Fruit fly (Drosophila melanogaster) whole organism, embryonic: ENCODE results near the gene CG17549.

Source experiments
- B-H1 ChIP-seq: fragments of 200-800 bp; sonication (Bioruptor generic); IDR thresholded peaks from 3 replicates; pipeline ENCODE4 v1.3.6; 2022; ENCODE audit warnings: missing biosample characterization, missing genetic modification characterization
- BEAF-32 ChIP-seq: fragments of 200-800 bp; sonication (Bioruptor generic); optimal IDR thresholded peaks from 3 replicates; lab custom pipeline; 2017; ENCODE audit warnings: missing biosample characterization, missing genetic modification characterization, mild to moderate bottlenecking, moderate library complexity, missing genetic modification reagents
- CG10431 ChIP-seq: fragments of 200-800 bp; sonication (Bioruptor generic); optimal IDR thresholded peaks from 3 replicates; lab custom pipeline; 2018; ENCODE audit warnings: missing biosample characterization, mild to moderate bottlenecking, missing genetic modification characterization
- CG12104 ChIP-seq: fragments of 200-800 bp; sonication (Bioruptor generic); optimal IDR thresholded peaks from 3 replicates; lab custom pipeline; 2016; ENCODE audit warnings: missing biosample characterization, missing genetic modification characterization
- CG14710 ChIP-seq: fragments of 200-800 bp; sonication (Bioruptor generic); optimal IDR thresholded peaks from 3 replicates; lab custom pipeline; 2019; ENCODE audit warnings: missing biosample characterization, mild to moderate bottlenecking, missing genetic modification characterization, moderate library complexity
- CG15073 ChIP-seq: fragments of 200-800 bp; sonication (Bioruptor generic); optimal IDR thresholded peaks from 2 replicates; lab custom pipeline; 2016; ENCODE audit warnings: missing biosample characterization, missing genetic modification characterization
- CG16813 ChIP-seq: fragments of 200-800 bp; sonication (Bioruptor generic); IDR thresholded peaks from 3 replicates; pipeline ENCODE4 v1.3.6; 2022; ENCODE audit warnings: missing biosample characterization, missing genetic modification characterization; ENCODE audit not compliant: partially characterized antibody
- CG16863 ChIP-seq: fragments of 200-800 bp; sonication (Bioruptor generic); optimal IDR thresholded peaks from 3 replicates; lab custom pipeline; 2016; ENCODE audit warnings: missing biosample characterization, missing genetic modification characterization
- CG17385 ChIP-seq: fragments of 200-800 bp; sonication (Bioruptor generic); optimal IDR thresholded peaks from 3 replicates; lab custom pipeline; 2018; ENCODE audit warnings: missing biosample characterization, mild to moderate bottlenecking, missing genetic modification characterization
- CG1792 ChIP-seq: fragments of 200-800 bp; sonication (Bioruptor generic); optimal IDR thresholded peaks from 2 replicates; lab custom pipeline; 2016; ENCODE audit warnings: missing biosample characterization, missing genetic modification characterization
- CG18262 ChIP-seq: fragments of 200-800 bp; optimal IDR thresholded peaks from 3 replicates; lab custom pipeline; 2019; ENCODE audit warnings: missing biosample characterization, mild to moderate bottlenecking, missing genetic modification characterization, moderate library complexity
- CG18476 ChIP-seq: fragments of 200-800 bp; sonication (Bioruptor generic); optimal IDR thresholded peaks from 2 replicates; lab custom pipeline; 2016; ENCODE audit warnings: missing biosample characterization, mild to moderate bottlenecking, missing genetic modification characterization
- CG32532 ChIP-seq: fragments of 200-800 bp; sonication (Bioruptor generic); IDR thresholded peaks from 2 replicates; pipeline ENCODE4 v1.3.6; 2022; ENCODE audit warnings: missing biosample characterization, missing genetic modification characterization
- CG34422 ChIP-seq: fragments of 200-800 bp; sonication (Bioruptor generic); IDR thresholded peaks from 3 replicates; pipeline ENCODE4 v1.3.6; 2022; ENCODE audit warnings: missing biosample characterization, missing genetic modification characterization
- CG3995 ChIP-seq: fragments of 200-800 bp; sonication (Bioruptor generic); optimal IDR thresholded peaks from 3 replicates; lab custom pipeline; 2016; ENCODE audit warnings: missing biosample characterization, missing genetic modification characterization
- CG4328 ChIP-seq: fragments of 200-800 bp; sonication (Bioruptor generic); optimal IDR thresholded peaks from 3 replicates; lab custom pipeline; 2017; ENCODE audit warnings: missing biosample characterization, missing genetic modification reagents, missing genetic modification characterization
- CG6272 ChIP-seq: fragments of 200-800 bp; sonication (Bioruptor generic); IDR thresholded peaks from 2 replicates; pipeline ENCODE4 v1.3.6; 2022; ENCODE audit warnings: missing biosample characterization, missing genetic modification characterization
- CG7372 ChIP-seq: fragments of 200-800 bp; sonication (Bioruptor generic); IDR thresholded peaks from 2 replicates; pipeline ENCODE4 v1.3.6; 2022; ENCODE audit warnings: missing biosample characterization, missing genetic modification characterization
- CG7786 ChIP-seq: fragments of 200-800 bp; sonication (Bioruptor generic); optimal IDR thresholded peaks from 2 replicates; lab custom pipeline; 2016; ENCODE audit warnings: missing biosample characterization, missing genetic modification characterization
- CG8290 ChIP-seq, 3 experiments: fragments of 200-800 bp; sonication (Bioruptor generic); optimal IDR thresholded peaks; 2 replicates each; lab custom pipeline; 2016 to 2019; ENCODE audit warnings: missing biosample characterization in 3 of 3, missing genetic modification characterization in 3 of 3, mild to moderate bottlenecking in 2 of 3, moderate library complexity in 1 of 3
- CG9609 ChIP-seq: fragments of 200-800 bp; sonication (Bioruptor generic); optimal IDR thresholded peaks from 3 replicates; lab custom pipeline; 2016; ENCODE audit warnings: missing biosample characterization, missing genetic modification characterization
- CrebB ChIP-seq: fragments of 200-800 bp; sonication (Bioruptor generic); optimal IDR thresholded peaks from 3 replicates; lab custom pipeline; 2018; ENCODE audit warnings: missing biosample characterization, mild to moderate bottlenecking, missing genetic modification characterization
- D19A ChIP-seq: fragments of 200-800 bp; optimal IDR thresholded peaks from 3 replicates; lab custom pipeline; 2019; ENCODE audit warnings: missing biosample characterization, mild to moderate bottlenecking, missing genetic modification characterization, moderate library complexity
- Dbx ChIP-seq: fragments of 200-800 bp; sonication (Bioruptor generic); IDR thresholded peaks from 3 replicates; pipeline ENCODE4 v1.3.6; 2022; ENCODE audit warnings: missing biosample characterization, missing genetic modification characterization
- Deaf1 ChIP-seq: fragments of 200-800 bp; optimal IDR thresholded peaks from 3 replicates; lab custom pipeline; 2019; ENCODE audit warnings: missing biosample characterization, mild to moderate bottlenecking, missing genetic modification characterization, moderate library complexity
- ERR ChIP-seq: fragments of 200-800 bp; sonication (Bioruptor generic); optimal IDR thresholded peaks from 2 replicates; lab custom pipeline; 2016; ENCODE audit warnings: missing biosample characterization, missing genetic modification characterization
- Gug ChIP-seq: fragments of 200-800 bp; sonication (Bioruptor generic); IDR thresholded peaks from 4 replicates; pipeline ENCODE4 v1.3.6; 2022; ENCODE audit warnings: missing biosample characterization, missing genetic modification characterization
- HmgD ChIP-seq: fragments of 200-800 bp; sonication (Bioruptor generic); optimal IDR thresholded peaks from 3 replicates; lab custom pipeline; 2016; ENCODE audit warnings: missing biosample characterization, missing genetic modification characterization
- Kr ChIP-seq: fragments of 200-800 bp; sonication (Bioruptor generic); optimal IDR thresholded peaks from 2 replicates; lab custom pipeline; 2017; ENCODE audit warnings: missing biosample characterization, mild to moderate bottlenecking, missing genetic modification characterization
- Lhr ChIP-seq: fragments of 200-800 bp; sonication (Bioruptor generic); optimal IDR thresholded peaks from 3 replicates; lab custom pipeline; 2017; ENCODE audit warnings: mild to moderate bottlenecking, missing biosample characterization, missing genetic modification reagents, missing genetic modification characterization
- Lim3 ChIP-seq: fragments of 200-800 bp; sonication (Bioruptor generic); IDR thresholded peaks from 2 replicates; pipeline ENCODE4 v1.3.6; 2022; ENCODE audit warnings: missing biosample characterization, missing genetic modification characterization
- Med ChIP-seq: fragments of 200-800 bp; sonication (Bioruptor generic); peaks from one replicate; lab custom pipeline; 2016; ENCODE audit warnings: missing biosample characterization, missing genetic modification characterization, mild to moderate bottlenecking, inconsistent platforms, moderate library complexity
- Nf-YB ChIP-seq: fragments of 200-800 bp; sonication (Bioruptor generic); optimal IDR thresholded peaks from 3 replicates; lab custom pipeline; 2019; ENCODE audit warnings: missing biosample characterization, mild to moderate bottlenecking, missing genetic modification characterization, moderate library complexity
- Usf ChIP-seq: fragments of 200-800 bp; sonication (Bioruptor generic); optimal IDR thresholded peaks from 2 replicates; lab custom pipeline; 2017; ENCODE audit warnings: missing genotype, missing biosample characterization, missing genetic modification characterization
- Xrp1 ChIP-seq: fragments of 200-800 bp; sonication (Bioruptor generic); IDR thresholded peaks from 2 replicates; pipeline ENCODE4 v1.3.6; 2022; ENCODE audit warnings: missing biosample characterization, missing genetic modification characterization
- aop ChIP-seq: fragments of 200-800 bp; sonication (Bioruptor generic); IDR thresholded peaks from 2 replicates; pipeline ENCODE4 v1.3.6; 2022; ENCODE audit warnings: missing biosample characterization, missing genetic modification characterization
- ap ChIP-seq: fragments of 200-800 bp; sonication (Bioruptor generic); IDR thresholded peaks from 2 replicates; pipeline ENCODE4 v1.3.6; 2022; ENCODE audit warnings: missing biosample characterization, missing genetic modification characterization
- dysf ChIP-seq: fragments of 200-800 bp; sonication (Bioruptor generic); IDR thresholded peaks from 3 replicates; pipeline ENCODE4 v1.3.6; 2022; ENCODE audit warnings: missing biosample characterization, missing genetic modification characterization
- gce ChIP-seq: fragments of 200-800 bp; sonication (Bioruptor generic); IDR thresholded peaks from 3 replicates; pipeline ENCODE4 v1.3.6; 2022; ENCODE audit warnings: missing biosample characterization, missing genetic modification characterization
- grau ChIP-seq: fragments of 200-800 bp; optimal IDR thresholded peaks from 3 replicates; lab custom pipeline; 2019; ENCODE audit warnings: missing biosample characterization, mild to moderate bottlenecking, missing genetic modification characterization, moderate library complexity
- her ChIP-seq: fragments of 200-800 bp; sonication (Bioruptor generic); optimal IDR thresholded peaks from 2 replicates; lab custom pipeline; 2016; ENCODE audit warnings: missing biosample characterization, missing genetic modification characterization
- ind ChIP-seq: fragments of 200-800 bp; sonication (Bioruptor generic); optimal IDR thresholded peaks from 3 replicates; lab custom pipeline; 2016; ENCODE audit warnings: missing biosample characterization, missing genetic modification characterization
- mld ChIP-seq: fragments of 200-800 bp; sonication (Bioruptor generic); IDR thresholded peaks from 3 replicates; pipeline ENCODE4 v1.3.6; 2022; ENCODE audit warnings: missing biosample characterization, missing genetic modification characterization; ENCODE audit not compliant: partially characterized antibody
- p53 ChIP-seq: fragments of 200-800 bp; sonication (Bioruptor generic); optimal IDR thresholded peaks from 2 replicates; lab custom pipeline; 2016; ENCODE audit warnings: missing biosample characterization, missing genetic modification characterization
- pan ChIP-seq, 4 experiments: fragments of >200 bp in 3 of 4; fragments of 200-800 bp in 1 of 4; sonication (Bioruptor generic) in 1 of 4; optimal IDR thresholded peaks in 3 of 4; IDR thresholded peaks in 1 of 4; 2 replicates each; pipeline versions ENCODE4 v1.3.6 to Lab custom; 2017 to 2022; ENCODE audit warnings: missing biosample characterization in 2 of 4, missing genetic modification characterization in 2 of 4, mixed read lengths in 1 of 4
- ranshi ChIP-seq: fragments of 200-800 bp; sonication (Bioruptor generic); IDR thresholded peaks from 2 replicates; pipeline ENCODE4 v1.3.6; 2022; ENCODE audit warnings: missing biosample characterization, missing genetic modification characterization
- sim ChIP-seq: fragments of 200-800 bp; sonication (Bioruptor generic); IDR thresholded peaks from 2 replicates; pipeline ENCODE4 v1.3.6; 2022; ENCODE audit warnings: missing biosample characterization, missing genetic modification characterization
- sug ChIP-seq: fragments of 200-800 bp; optimal IDR thresholded peaks from 2 replicates; lab custom pipeline; 2019; ENCODE audit warnings: missing biosample characterization, mild to moderate bottlenecking, missing genetic modification characterization, moderate library complexity
- tgo ChIP-seq: fragments of 200-800 bp; sonication (Bioruptor generic); IDR thresholded peaks from 3 replicates; pipeline ENCODE4 v1.3.6; 2022; ENCODE audit warnings: missing biosample characterization, missing genetic modification characterization
- usp ChIP-seq: fragments of >200 bp; optimal IDR thresholded peaks from 2 replicates; lab custom pipeline; 2017; ENCODE audit warnings: missing biosample characterization, missing genetic modification characterization
- vnd ChIP-seq: fragments of 200-800 bp; sonication (Bioruptor generic); IDR thresholded peaks from 3 replicates; pipeline ENCODE4 v1.3.6; 2022; ENCODE audit warnings: missing biosample characterization, missing genetic modification characterization; ENCODE audit not compliant: partially characterized antibody

The CG17549 gene

DNA sequence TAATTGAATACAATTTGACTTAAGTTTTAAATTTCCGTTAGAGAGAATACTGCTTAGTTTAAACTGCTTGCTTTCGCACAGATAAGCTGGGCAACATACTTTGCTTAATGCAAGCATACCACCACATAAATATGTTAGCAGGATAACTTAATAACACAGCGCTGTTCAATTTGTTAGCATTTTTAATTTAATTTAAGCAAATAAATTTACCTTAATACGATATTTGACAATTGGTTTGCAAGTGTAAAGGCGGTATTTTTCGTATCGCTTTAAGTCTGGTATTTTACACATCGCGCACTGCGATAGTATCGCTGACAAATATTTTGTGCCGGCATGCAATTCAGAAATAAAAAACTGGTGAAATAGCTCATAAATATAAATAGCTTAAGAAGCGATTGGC, 40.5 kb upstream of the CG17549 start, which contains the start of gene RtcB:
TSS of gene RtcB (plus strand) at position 301 of the 400 bp plus-strand sequence.
- TF ChIP-seq CG7372 (GFP tag; lab: Robert Waterston, UW) (no peak), Dbx (GFP tag; lab: Robert Waterston, UW) (0 out of 3 replicates have a peak, but pooled peaks have one; percentile 33), ap (no peak), ranshi (GFP tag; lab: Robert Waterston, UW) (no peak), Kr (no peak), dysf (no peak), vnd (GFP tag; lab: Robert Waterston, UW) (peak; percentile 97), CG16813 (GFP tag; lab: Robert Waterston, UW) (peak; percentile 98), CG7786 (GFP tag; lab: Kevin White, UChicago) (no peak), grau (tag; lab: Kevin White, UChicago) (peak; percentile 9), CG8290 (GFP tag; optimal IDR thresholded peaks at IDR 0.05; lab: Kevin White, UChicago) (peak; percentile 8), CG8290 (tag; optimal IDR thresholded peaks at IDR 0.05; lab: Kevin White, UChicago) (peak in 1 of 2 experiments; percentile 31), HmgD (peak; percentile 51), pan (optimal IDR thresholded peaks at IDR 0.05; lab: Kevin White, UChicago) (no peak), pan (GFP tag; optimal IDR thresholded peaks at IDR 0.05 in 1 of 2, IDR thresholded peaks at IDR 0.05 in 1 of 2) (no peak), CG34422 (GFP tag; lab: Robert Waterston, UW) (peak; percentile 17; the same call in 1 of the 3 replicates), tgo (GFP tag; lab: Robert Waterston, UW) (peak; percentile 15; the same call in 1 of the 3 replicates), CG15073 (GFP tag; lab: Kevin White, UChicago) (no peak), CG18476 (GFP tag; lab: Kevin White, UChicago) (peak; percentile 10), Usf (GFP tag; lab: Kevin White, UChicago) (no peak), Med (peak; percentile 72), sim (GFP tag; lab: Robert Waterston, UW) (no peak), CG1792 (GFP tag; lab: Kevin White, UChicago) (no peak), D19A (no peak), CG12104 (GFP tag; lab: Kevin White, UChicago) (no peak), Gug (GFP tag; lab: Robert Waterston, UW) (no peak), CG3995 (GFP tag; lab: Kevin White, UChicago) (peak; percentile 42), CG18262 (tag; lab: Kevin White, UChicago) (no peak), her (GFP tag; lab: Kevin White, UChicago) (no peak), Nf-YB (GFP tag; lab: Kevin White, UChicago) (no peak), BEAF-32 (peak; percentile 97), CG16863 (GFP tag; lab: Kevin White, UChicago) (no peak), ERR (no peak), Deaf1 (tag; lab: Kevin White, UChicago) (no peak), CG14710 (tag; lab: Kevin White, UChicago) (peak; percentile 67), sug (tag; lab: Kevin White, UChicago) (peak; percentile 12), mld (peak; percentile 91), Lhr (GFP tag; lab: Kevin White, UChicago) (peak; percentile 69), aop (GFP tag; lab: Robert Waterston, UW) (no peak), p53 (GFP tag; lab: Kevin White, UChicago) (no peak), B-H1 (GFP tag; lab: Robert Waterston, UW) (no peak), ind (GFP tag; lab: Kevin White, UChicago) (no peak), usp (GFP tag; lab: Kevin White, UChicago) (no peak), CG9609 (GFP tag; lab: Kevin White, UChicago) (no peak), CG32532 (GFP tag; lab: Robert Waterston, UW) (0 out of 2 replicates have a peak, but pooled peaks have one; percentile 21), CG17385 (GFP tag; lab: Kevin White, UChicago) (no peak), Lim3 (GFP tag; lab: Robert Waterston, UW) (no peak), CrebB (tag; lab: Kevin White, UChicago) (no peak), gce (GFP tag; lab: Robert Waterston, UW) (no peak), CG10431 (no peak), Xrp1 (peak; percentile 24; the same call in 1 of the 2 replicates), CG4328 (GFP tag; lab: Kevin White, UChicago) (no peak), CG6272 (GFP tag; lab: Robert Waterston, UW) (no peak)
